Worm (Caenorhabditis elegans) whole organism, L4 larva: ENCODE data around the gene rfs-1.

ENCODE experiments used
- F10B5.3 ChIP-seq: sonication (generic microtip); optimal IDR thresholded peaks from 2 replicates; lab custom pipeline; 2016; ENCODE audit warnings: mild to moderate bottlenecking, missing genetic modification characterization, missing compliant biosample characterization
- F26F4.8 ChIP-seq: fragments of 200-800 bp; sonication (Bioruptor generic); conservative IDR thresholded peaks from 2 replicates; pipeline ENCODE4 v1.3.6; 2022; ENCODE audit warnings: missing genetic modification characterization, missing compliant biosample characterization
- R02D3.7 ChIP-seq: fragments of 150-350 bp; sonication (generic microtip); optimal IDR thresholded peaks from 3 replicates; lab custom pipeline; 2014; ENCODE audit warnings: missing biosample characterization, missing genetic modification characterization
- T20F7.1 ChIP-seq: fragments of 200-800 bp; sonication (Bioruptor generic); optimal IDR thresholded peaks from 2 replicates; lab custom pipeline; 2018; ENCODE audit warnings: mild to moderate bottlenecking, missing genetic modification characterization, missing compliant biosample characterization
- T26A8.4 ChIP-seq: fragments of 200-800 bp; sonication (Bioruptor generic); IDR thresholded peaks from 2 replicates; pipeline ENCODE4 v1.3.6; 2022; ENCODE audit warnings: missing genetic modification characterization, missing compliant biosample characterization
- Y48G9A.11 ChIP-seq: fragments of 200-800 bp; sonication (Bioruptor generic); IDR thresholded peaks from 2 replicates; pipeline ENCODE4 v1.3.6; 2022; ENCODE audit warnings: missing genetic modification reagents, missing genetic modification characterization, missing compliant biosample characterization
- Y75B8A.6 ChIP-seq: fragments of 200-800 bp; sonication (Bioruptor generic); IDR thresholded peaks from 2 replicates; pipeline ENCODE4 v1.3.6; 2022; ENCODE audit warnings: missing genetic modification reagents, missing genetic modification characterization, missing compliant biosample characterization
- ZK546.5 ChIP-seq, 2 experiments: sonication (generic microtip); optimal IDR thresholded peaks; 2 replicates each; lab custom pipeline; 2017; ENCODE audit warnings: missing biosample characterization in 2 of 2, missing genetic modification characterization in 2 of 2
- aly-2 ChIP-seq: sonication (generic microtip); optimal IDR thresholded peaks from 2 replicates; lab custom pipeline; 2018; ENCODE audit warnings: missing biosample characterization, missing genetic modification characterization
- ceh-28 ChIP-seq: fragments of 150-350 bp; optimal IDR thresholded peaks from 2 replicates; lab custom pipeline; 2014; ENCODE audit warnings: missing biosample characterization, missing genetic modification reagents, missing genetic modification characterization
- ceh-32 ChIP-seq: sonication (generic microtip); optimal IDR thresholded peaks from 2 replicates; lab custom pipeline; 2016; ENCODE audit warnings: mild to moderate bottlenecking, missing genetic modification characterization, missing compliant biosample characterization; ENCODE audit not compliant: poor library complexity
- daf-16 ChIP-seq, 3 experiments: sonication (generic microtip); optimal IDR thresholded peaks; 2 replicates each; lab custom pipeline; 2016 to 2017; ENCODE audit warnings: missing genetic modification characterization in 3 of 3, missing genetic modification reagents in 3 of 3, mild to moderate bottlenecking in 2 of 3, missing compliant biosample characterization in 2 of 3, missing biosample characterization in 1 of 3, moderate library complexity in 1 of 3
- dmd-6 ChIP-seq: fragments of 200-800 bp; sonication (Bioruptor generic); IDR thresholded peaks from 2 replicates; pipeline ENCODE4 v1.3.6; 2022; ENCODE audit warnings: missing genetic modification reagents, missing genetic modification characterization, missing compliant biosample characterization
- dpl-1 ChIP-seq: fragments of 150-350 bp; optimal IDR thresholded peaks from 2 replicates; lab custom pipeline; 2014; ENCODE audit warnings: missing biosample characterization, missing genetic modification reagents, missing genetic modification characterization
- dve-1 ChIP-seq: sonication (generic microtip); optimal IDR thresholded peaks from 2 replicates; lab custom pipeline; 2017; ENCODE audit warnings: antibody characterized with exemption, mild to moderate bottlenecking, missing genetic modification characterization, missing compliant biosample characterization; ENCODE audit not compliant: insufficient read depth
- egl-27 ChIP-seq: sonication (generic microtip); optimal IDR thresholded peaks from 3 replicates; lab custom pipeline; 2017; ENCODE audit warnings: missing biosample characterization, missing genetic modification reagents, missing genetic modification characterization
- gei-8 ChIP-seq: fragments of 200-800 bp; sonication (Bioruptor generic); optimal IDR thresholded peaks from 2 replicates; lab custom pipeline; 2018; ENCODE audit warnings: mild to moderate bottlenecking, missing genetic modification characterization, missing compliant biosample characterization
- hlh-11 ChIP-seq: fragments of 200-800 bp; sonication (Bioruptor generic); optimal IDR thresholded peaks from 2 replicates; lab custom pipeline; 2018; ENCODE audit warnings: mild to moderate bottlenecking, missing genetic modification characterization, missing compliant biosample characterization
- hlh-30 ChIP-seq: sonication (generic microtip); optimal IDR thresholded peaks from 2 replicates; lab custom pipeline; 2017; ENCODE audit warnings: antibody characterized with exemption, mild to moderate bottlenecking, missing genetic modification characterization, missing compliant biosample characterization; ENCODE audit not compliant: insufficient read depth
- jun-1 ChIP-seq: fragments of 150-350 bp; optimal IDR thresholded peaks from 2 replicates; lab custom pipeline; 2014; ENCODE audit warnings: missing biosample characterization, missing genetic modification reagents, missing genetic modification characterization
- lin-1 ChIP-seq: fragments of 200-800 bp; sonication (Bioruptor generic); IDR thresholded peaks from 2 replicates; pipeline ENCODE4 v1.3.6; 2022; ENCODE audit warnings: missing genetic modification reagents, missing genetic modification characterization, missing compliant biosample characterization
- lin-38 ChIP-seq: fragments of 200-800 bp; sonication (Bioruptor generic); IDR thresholded peaks from 2 replicates; pipeline ENCODE4 v1.3.6; 2022; ENCODE audit warnings: missing genetic modification reagents, missing genetic modification characterization, missing compliant biosample characterization
- lin-39 ChIP-seq: fragments of 150-350 bp; optimal IDR thresholded peaks from 2 replicates; lab custom pipeline; 2014; ENCODE audit warnings: missing biosample characterization, missing genetic modification reagents, missing genetic modification characterization
- lsy-2 ChIP-seq, 2 experiments: fragments of 150-350 bp in 1 of 2; sonication (generic microtip) in 1 of 2; optimal IDR thresholded peaks; 2 replicates each; lab custom pipeline; 2014 to 2017; ENCODE audit warnings: missing biosample characterization in 2 of 2, missing genetic modification characterization in 2 of 2
- mes-2 ChIP-seq: sonication (generic microtip); optimal IDR thresholded peaks from 2 replicates; lab custom pipeline; 2016; ENCODE audit warnings: missing genotype, mild to moderate bottlenecking, missing genetic modification characterization, missing compliant biosample characterization; ENCODE audit not compliant: poor library complexity, severe bottlenecking
- nhr-10 ChIP-seq: fragments of 150-350 bp; optimal IDR thresholded peaks from 2 replicates; lab custom pipeline; 2014; ENCODE audit warnings: missing biosample characterization, missing genetic modification characterization
- nhr-28 ChIP-seq: fragments of 150-350 bp; optimal IDR thresholded peaks from 2 replicates; lab custom pipeline; 2014; ENCODE audit warnings: missing biosample characterization, missing genetic modification characterization
- nhr-77 ChIP-seq: fragments of 150-350 bp; optimal IDR thresholded peaks from 2 replicates; lab custom pipeline; 2014; ENCODE audit warnings: missing biosample characterization, missing genetic modification characterization
- pha-4 ChIP-seq, 2 experiments: fragments of 150-350 bp in 1 of 2; fragments of 200-800 bp in 1 of 2; sonication (Bioruptor generic) in 1 of 2; IDR thresholded peaks in 1 of 2; optimal IDR thresholded peaks in 1 of 2; 2 replicates each; pipeline versions ENCODE4 v1.3.6 to Lab custom; 2014 to 2022; ENCODE audit warnings: missing genetic modification characterization in 2 of 2, missing genetic modification reagents in 2 of 2, missing biosample characterization in 1 of 2, missing compliant biosample characterization in 1 of 2
- pqm-1 ChIP-seq: sonication (generic microtip); optimal IDR thresholded peaks from 2 replicates; lab custom pipeline; 2017; ENCODE audit warnings: missing biosample characterization, missing genetic modification characterization
- saeg-2 ChIP-seq: fragments of 200-800 bp; sonication (Bioruptor generic); IDR thresholded peaks from 2 replicates; pipeline ENCODE4 v1.3.6; 2022; ENCODE audit warnings: missing genetic modification reagents, missing genetic modification characterization, missing compliant biosample characterization
- sdz-12 ChIP-seq: fragments of 200-800 bp; sonication (Bioruptor generic); optimal IDR thresholded peaks from 2 replicates; lab custom pipeline; 2018; ENCODE audit warnings: mild to moderate bottlenecking, missing genetic modification characterization, missing compliant biosample characterization
- set-16 ChIP-seq: fragments of 200-800 bp; sonication (Bioruptor generic); IDR thresholded peaks from 2 replicates; pipeline ENCODE4 v1.3.6; 2022; ENCODE audit warnings: missing genetic modification reagents, missing genetic modification characterization, missing compliant biosample characterization
- tra-1 ChIP-seq: fragments of 200-800 bp; sonication (Bioruptor generic); IDR thresholded peaks from 2 replicates; pipeline ENCODE4 v1.3.6; 2022; ENCODE audit warnings: missing genetic modification reagents, missing genetic modification characterization, missing compliant biosample characterization
- unc-62 ChIP-seq, 3 experiments: fragments of 150-350 bp in 1 of 3; sonication (generic microtip); optimal IDR thresholded peaks in 2 of 3; peaks in 1 of 3; 1 replicate in 1 of 3; 2 replicates in 2 of 3; lab custom pipeline; 2014 to 2017; ENCODE audit warnings: missing biosample characterization in 3 of 3, missing genetic modification characterization in 3 of 3, missing genetic modification reagents in 3 of 3, missing genotype in 1 of 3
- vab-7 ChIP-seq: fragments of 200-800 bp; sonication (Bioruptor generic); IDR thresholded peaks from 2 replicates; pipeline ENCODE4 v1.3.6; 2022; ENCODE audit warnings: missing genetic modification reagents, missing genetic modification characterization, missing compliant biosample characterization
- zfp-2 ChIP-seq: sonication (generic microtip); optimal IDR thresholded peaks from 2 replicates; lab custom pipeline; 2016; ENCODE audit warnings: mild to moderate bottlenecking, missing genetic modification characterization, missing compliant biosample characterization

The rfs-1 gene

DNA sequence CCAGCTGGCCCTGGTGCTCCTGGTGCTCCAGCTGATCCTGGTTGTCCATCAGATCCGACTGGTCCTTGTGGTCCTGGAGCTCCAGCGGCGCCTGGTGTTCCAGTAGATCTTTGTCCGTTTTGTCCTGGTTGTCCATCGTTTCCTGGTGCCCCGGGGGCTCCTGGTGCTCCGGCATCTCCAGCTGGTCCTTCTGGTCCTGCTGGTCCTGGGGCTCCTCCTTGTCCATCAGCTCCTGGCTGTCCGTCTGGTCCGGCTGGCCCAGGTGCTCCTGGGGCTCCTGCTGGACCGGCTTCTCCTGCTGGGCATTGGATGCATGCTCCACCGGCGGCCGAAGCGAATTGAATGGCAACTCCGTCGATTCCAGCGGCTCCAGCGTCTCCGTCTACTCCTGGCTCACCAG is 36.3 kb downstream of the rfs-1 start (continued):
- TF ChIP-seq set-16 = peak; percentile 98
- no peak for TF ChIP-seq T20F7.1
- TF ChIP-seq saeg-2 (GFP tag; lab: Robert Waterston, UW) = no peak
- no peak for TF ChIP-seq jun-1
- TF ChIP-seq R02D3.7 (tag; lab: Kevin White, UChicago) = no peak
- no peak for TF ChIP-seq ceh-28

DNA sequence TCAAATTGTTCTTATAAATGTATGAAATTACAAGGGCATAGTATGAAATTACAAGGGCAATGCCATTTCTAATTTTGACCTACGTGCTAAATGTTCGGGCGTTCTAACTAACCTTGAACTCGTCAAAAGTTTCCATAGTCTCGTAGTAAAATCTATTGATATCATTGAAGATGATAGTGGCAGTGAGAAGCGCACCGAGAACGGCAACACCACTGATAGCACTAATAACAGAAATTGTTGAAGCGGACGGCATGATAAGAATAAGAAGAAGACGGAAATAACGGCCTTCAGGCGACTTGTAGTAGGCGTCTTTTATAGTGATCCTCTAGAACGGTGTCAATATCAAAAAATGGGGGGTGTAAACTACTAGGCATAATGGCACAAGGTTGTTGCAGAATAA is 37.1 kb downstream of the rfs-1 start, which contains the start of gene col-91:
Gene col-91 (minus strand): TSS at position 288 of the 400 bp plus-strand sequence.
- peak in 1 of 2 experiments; percentile 23 for TF ChIP-seq unc-62 (GFP tag; optimal IDR thresholded peaks at IDR 0.05 in 1 of 2; lab: Kevin White, UChicago)
- TF ChIP-seq unc-62 (tag; optimal IDR thresholded peaks at IDR 0.05; lab: Kevin White, UChicago) = no peak
- no peak for TF ChIP-seq dmd-6 (GFP tag; lab: Robert Waterston, UW)
- TF ChIP-seq nhr-28 (tag; lab: Kevin White, UChicago) = peak; percentile 37

ce11 chrIII:8265753-8266152 is 39.5 kb downstream of the rfs-1 start, which contains the start of gene mrps-9:
TSS of gene mrps-9 (plus strand) at chrIII:8266062.
- no peak for TF ChIP-seq F10B5.3 (tag; lab: Kevin White, UChicago)
- peak; percentile 2 for TF ChIP-seq hlh-30 (tag; lab: Kevin White, UChicago)
- TF ChIP-seq lin-38 (GFP tag; lab: Robert Waterston, UW) = peak; percentile 94
- TF ChIP-seq T20F7.1 = peak; percentile 29
- peak; percentile 31 for TF ChIP-seq dpl-1
- TF ChIP-seq mes-2 (tag; lab: Kevin White, UChicago) = peak; percentile 61
- TF ChIP-seq aly-2 (tag; lab: Kevin White, UChicago) = no peak

ce11 chrIII:8268296-8268695 is 42.0 kb downstream of the rfs-1 start, which contains the start of the genes F09G8.7 and crn-7:
TSS of gene F09G8.7 (minus strand) at chrIII:8268355.
TSS of gene crn-7 (plus strand) at chrIII:8268531.
- TF ChIP-seq dve-1 (tag; lab: Kevin White, UChicago) = peak; percentile 28
- no peak for TF ChIP-seq F26F4.8
- TF ChIP-seq ceh-32 (tag; lab: Kevin White, UChicago) = no peak
- no peak for TF ChIP-seq ZK546.5 (tag; optimal IDR thresholded peaks at IDR 0.05; lab: Kevin White, UChicago)
- TF ChIP-seq hlh-30 (tag; lab: Kevin White, UChicago) = peak; percentile 55
- no peak for TF ChIP-seq sdz-12 (GFP tag; lab: Kevin White, UChicago)
- no peak for TF ChIP-seq pha-4 (GFP tag; IDR thresholded peaks at IDR 0.05; lab: Robert Waterston, UW)
- TF ChIP-seq pha-4 (tag; optimal IDR thresholded peaks at IDR 0.05; lab: Kevin White, UChicago) = peak; percentile 45
- TF ChIP-seq daf-16 (GFP tag; optimal IDR thresholded peaks at IDR 0.05; lab: Kevin White, UChicago) = no peak
- peak; percentile 15 for TF ChIP-seq daf-16 (tag; optimal IDR thresholded peaks at IDR 0.05; lab: Kevin White, UChicago)
- peak; percentile 67 for TF ChIP-seq mes-2 (tag; lab: Kevin White, UChicago)
- TF ChIP-seq lin-38 (GFP tag; lab: Robert Waterston, UW) = peak; percentile 39; the same call in 1 of the 2 replicates
- TF ChIP-seq hlh-11 (tag; lab: Kevin White, UChicago) = peak; percentile 38
- peak; percentile 51 for TF ChIP-seq nhr-28 (tag; lab: Kevin White, UChicago)
- no peak for TF ChIP-seq Y75B8A.6 (GFP tag; lab: Robert Waterston, UW)
- TF ChIP-seq lsy-2 (tag; optimal IDR thresholded peaks at IDR 0.05; lab: Kevin White, UChicago) = peak in 1 of 2 experiments; percentile 61
- no peak for TF ChIP-seq pqm-1 (tag; lab: Kevin White, UChicago)
- peak in 1 of 2 experiments; percentile 57 for TF ChIP-seq unc-62 (GFP tag; optimal IDR thresholded peaks at IDR 0.05 in 1 of 2; lab: Kevin White, UChicago)
- no peak for TF ChIP-seq unc-62 (tag; optimal IDR thresholded peaks at IDR 0.05; lab: Kevin White, UChicago)

DNA sequence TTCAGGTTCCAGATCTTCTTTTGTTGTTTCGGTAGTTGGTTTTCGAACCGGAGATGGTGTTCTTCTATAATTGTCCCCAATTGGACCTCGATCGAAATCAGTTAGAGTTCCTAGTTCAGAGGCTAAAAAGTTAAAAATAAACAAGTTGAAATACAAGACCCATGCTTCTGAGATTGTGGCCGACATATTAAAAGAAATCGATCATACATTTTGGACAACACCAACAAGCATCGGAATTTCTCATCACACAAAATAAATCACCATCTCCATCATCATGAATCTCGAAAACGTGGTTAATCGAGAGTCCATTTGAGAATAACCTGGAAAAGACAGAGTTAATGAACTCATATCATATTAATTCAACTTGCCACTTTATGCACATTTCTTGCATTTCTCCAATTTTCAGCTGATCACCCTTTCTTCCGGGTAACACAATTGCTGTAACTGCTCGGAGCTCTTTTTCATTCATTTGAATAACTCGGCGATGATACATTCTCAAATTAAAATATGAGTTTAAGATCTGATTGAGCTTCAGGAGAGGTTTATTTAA is 45.5 kb downstream of the rfs-1 start, which contains the start of the genes mps-4 and F09G8.10:
Gene mps-4 (minus strand): TSS at position 101 of the 550 bp plus-strand sequence.
Gene F09G8.10 (minus strand): TSS at position 500 of the 550 bp plus-strand sequence.
- TF ChIP-seq tra-1 (GFP tag; lab: Robert Waterston, UW) (no peak), dpl-1 (no peak), nhr-10 (tag; lab: Kevin White, UChicago) (no peak), Y48G9A.11 (GFP tag; lab: Robert Waterston, UW) (no peak), vab-7 (no peak), egl-27 (tag; lab: Kevin White, UChicago) (no peak), gei-8 (no peak), nhr-77 (no peak), lin-39 (tag; lab: Kevin White, UChicago) (no peak), T26A8.4 (GFP tag; lab: Robert Waterston, UW) (no peak), zfp-2 (no peak), lin-1 (GFP tag; lab: Robert Waterston, UW) (no peak)
